Worm (Caenorhabditis elegans) whole organism, L4 larva: ENCODE data around the gene C39D10.11.

Experiments
- D1046.2 ChIP-seq: fragments of 200-800 bp; sonication (Bioruptor generic); IDR thresholded peaks from 2 replicates; pipeline ENCODE4 v1.3.6; 2022; ENCODE audit warnings: missing genetic modification characterization, missing compliant biosample characterization
- F37D6.2 ChIP-seq: sonication (generic microtip); optimal IDR thresholded peaks from 2 replicates; lab custom pipeline; 2016; ENCODE audit warnings: mild to moderate bottlenecking, missing genetic modification characterization, missing compliant biosample characterization
- T26A8.4 ChIP-seq: fragments of 200-800 bp; sonication (Bioruptor generic); IDR thresholded peaks from 2 replicates; pipeline ENCODE4 v1.3.6; 2022; ENCODE audit warnings: missing genetic modification characterization, missing compliant biosample characterization
- Y105C5A.15 ChIP-seq: fragments of 200-800 bp; sonication (Bioruptor generic); IDR thresholded peaks from 2 replicates; pipeline ENCODE4 v1.3.6; 2022; ENCODE audit warnings: missing genetic modification characterization, missing compliant biosample characterization
- Y48G9A.11 ChIP-seq: fragments of 200-800 bp; sonication (Bioruptor generic); IDR thresholded peaks from 2 replicates; pipeline ENCODE4 v1.3.6; 2022; ENCODE audit warnings: missing genetic modification reagents, missing genetic modification characterization, missing compliant biosample characterization
- Y75B8A.6 ChIP-seq: fragments of 200-800 bp; sonication (Bioruptor generic); IDR thresholded peaks from 2 replicates; pipeline ENCODE4 v1.3.6; 2022; ENCODE audit warnings: missing genetic modification reagents, missing genetic modification characterization, missing compliant biosample characterization
- ama-1 ChIP-seq: fragments of 150-350 bp; optimal IDR thresholded peaks from 2 replicates; lab custom pipeline; 2014; ENCODE audit warnings: inconsistent platforms, mixed read lengths
- arid-1 ChIP-seq: fragments of 200-800 bp; sonication (Bioruptor generic); conservative IDR thresholded peaks from 2 replicates; pipeline ENCODE4 v1.3.6; 2022; ENCODE audit warnings: missing genetic modification reagents, missing genetic modification characterization, missing compliant biosample characterization
- ceh-20 ChIP-seq: fragments of 200-800 bp; sonication (Bioruptor generic); IDR thresholded peaks from 2 replicates; pipeline ENCODE4 v1.3.6; 2022; ENCODE audit warnings: missing genetic modification reagents, missing genetic modification characterization, missing compliant biosample characterization
- ces-1 ChIP-seq: fragments of 150-350 bp; sonication (generic microtip); optimal IDR thresholded peaks from 4 replicates; lab custom pipeline; 2014; ENCODE audit warnings: missing biosample characterization, missing genetic modification reagents, missing genetic modification characterization
- cey-2 ChIP-seq: sonication (generic microtip); optimal IDR thresholded peaks from 3 replicates; lab custom pipeline; 2017; ENCODE audit warnings: missing genetic modification characterization, mild to moderate bottlenecking, missing compliant biosample characterization, antibody characterized with exemption, borderline replicate concordance; ENCODE audit not compliant: insufficient read depth
- daf-16 ChIP-seq, 3 experiments: sonication (generic microtip); optimal IDR thresholded peaks; 2 replicates each; lab custom pipeline; 2016 to 2017; ENCODE audit warnings: missing genetic modification characterization in 3 of 3, missing genetic modification reagents in 3 of 3, mild to moderate bottlenecking in 2 of 3, missing compliant biosample characterization in 2 of 3, missing biosample characterization in 1 of 3, moderate library complexity in 1 of 3
- daf-8 ChIP-seq: fragments of 200-800 bp; sonication (Bioruptor generic); IDR thresholded peaks from 2 replicates; pipeline ENCODE4 v1.3.6; 2022; ENCODE audit warnings: missing genetic modification characterization, missing compliant biosample characterization
- fkh-10 ChIP-seq: fragments of 150-350 bp; optimal IDR thresholded peaks from 2 replicates; lab custom pipeline; 2014; ENCODE audit warnings: missing biosample characterization, missing genetic modification reagents, missing genetic modification characterization
- fos-1 ChIP-seq: fragments of 150-350 bp; optimal IDR thresholded peaks from 2 replicates; lab custom pipeline; 2014; ENCODE audit warnings: missing biosample characterization, missing genetic modification characterization
- gei-8 ChIP-seq: fragments of 200-800 bp; sonication (Bioruptor generic); optimal IDR thresholded peaks from 2 replicates; lab custom pipeline; 2018; ENCODE audit warnings: mild to moderate bottlenecking, missing genetic modification characterization, missing compliant biosample characterization
- hif-1 ChIP-seq, 2 experiments: sonication (generic microtip); optimal IDR thresholded peaks; 2 replicates each; lab custom pipeline; 2016 to 2017; ENCODE audit warnings: missing compliant biosample characterization in 2 of 2, missing genetic modification characterization in 2 of 2, missing genetic modification reagents in 2 of 2, missing genotype in 2 of 2, mild to moderate bottlenecking in 1 of 2
- hmg-1.1 ChIP-seq: fragments of 200-800 bp; sonication (Bioruptor generic); IDR thresholded peaks from 2 replicates; pipeline ENCODE4 v1.3.6; 2022; ENCODE audit warnings: missing genetic modification reagents, missing genetic modification characterization, missing compliant biosample characterization
- lin-13 ChIP-seq: fragments of 150-350 bp; optimal IDR thresholded peaks from 2 replicates; lab custom pipeline; 2014; ENCODE audit warnings: missing biosample characterization, missing genetic modification reagents, missing genetic modification characterization
- lin-29 ChIP-seq: fragments of 200-800 bp; sonication (Bioruptor generic); IDR thresholded peaks from 2 replicates; pipeline ENCODE4 v1.3.6; 2022; ENCODE audit warnings: missing genetic modification reagents, missing genetic modification characterization, missing compliant biosample characterization
- lin-38 ChIP-seq: fragments of 200-800 bp; sonication (Bioruptor generic); IDR thresholded peaks from 2 replicates; pipeline ENCODE4 v1.3.6; 2022; ENCODE audit warnings: missing genetic modification reagents, missing genetic modification characterization, missing compliant biosample characterization
- mes-2 ChIP-seq: sonication (generic microtip); optimal IDR thresholded peaks from 2 replicates; lab custom pipeline; 2016; ENCODE audit warnings: missing genotype, mild to moderate bottlenecking, missing genetic modification characterization, missing compliant biosample characterization; ENCODE audit not compliant: poor library complexity, severe bottlenecking
- nhr-10 ChIP-seq: fragments of 150-350 bp; optimal IDR thresholded peaks from 2 replicates; lab custom pipeline; 2014; ENCODE audit warnings: missing biosample characterization, missing genetic modification characterization
- nhr-102 ChIP-seq: sonication (generic microtip); optimal IDR thresholded peaks from 2 replicates; lab custom pipeline; 2016; ENCODE audit warnings: mild to moderate bottlenecking, missing genetic modification characterization, moderate library complexity, missing compliant biosample characterization
- nhr-111 ChIP-seq: fragments of 200-800 bp; sonication (Bioruptor generic); optimal IDR thresholded peaks from 2 replicates; lab custom pipeline; 2018; ENCODE audit warnings: mild to moderate bottlenecking, missing genetic modification characterization, missing compliant biosample characterization
- nhr-25 ChIP-seq: sonication (generic microtip); optimal IDR thresholded peaks from 2 replicates; lab custom pipeline; 2017; ENCODE audit warnings: missing genetic modification characterization, mild to moderate bottlenecking, missing compliant biosample characterization, antibody characterized with exemption, moderate library complexity, borderline replicate concordance; ENCODE audit not compliant: insufficient read depth
- nhr-28 ChIP-seq: fragments of 150-350 bp; optimal IDR thresholded peaks from 2 replicates; lab custom pipeline; 2014; ENCODE audit warnings: missing biosample characterization, missing genetic modification characterization
- nhr-6 ChIP-seq: fragments of 150-350 bp; optimal IDR thresholded peaks from 2 replicates; lab custom pipeline; 2014; ENCODE audit warnings: missing biosample characterization, missing genetic modification characterization
- nhr-76 ChIP-seq: fragments of 150-350 bp; optimal IDR thresholded peaks from 2 replicates; lab custom pipeline; 2014; ENCODE audit warnings: missing biosample characterization, missing genetic modification characterization
- php-3 ChIP-seq: fragments of 200-800 bp; sonication (Bioruptor generic); IDR thresholded peaks from 2 replicates; pipeline ENCODE4 v1.3.6; 2022; ENCODE audit warnings: missing genetic modification reagents, missing genetic modification characterization, missing compliant biosample characterization
- saeg-2 ChIP-seq: fragments of 200-800 bp; sonication (Bioruptor generic); IDR thresholded peaks from 2 replicates; pipeline ENCODE4 v1.3.6; 2022; ENCODE audit warnings: missing genetic modification reagents, missing genetic modification characterization, missing compliant biosample characterization
- snpc-1.2 ChIP-seq: fragments of 200-800 bp; sonication (Bioruptor generic); IDR thresholded peaks from 2 replicates; pipeline ENCODE4 v1.3.6; 2022; ENCODE audit warnings: missing genetic modification reagents, missing genetic modification characterization, missing compliant biosample characterization
- spr-3 ChIP-seq: fragments of 200-800 bp; sonication (Bioruptor generic); optimal IDR thresholded peaks from 2 replicates; lab custom pipeline; 2018; ENCODE audit warnings: mild to moderate bottlenecking, missing genetic modification characterization, missing compliant biosample characterization
- unc-62 ChIP-seq, 3 experiments: fragments of 150-350 bp in 1 of 3; sonication (generic microtip); optimal IDR thresholded peaks in 2 of 3; peaks in 1 of 3; 1 replicate in 1 of 3; 2 replicates in 2 of 3; lab custom pipeline; 2014 to 2017; ENCODE audit warnings: missing biosample characterization in 3 of 3, missing genetic modification characterization in 3 of 3, missing genetic modification reagents in 3 of 3, missing genotype in 1 of 3
- vab-7 ChIP-seq: fragments of 200-800 bp; sonication (Bioruptor generic); IDR thresholded peaks from 2 replicates; pipeline ENCODE4 v1.3.6; 2022; ENCODE audit warnings: missing genetic modification reagents, missing genetic modification characterization, missing compliant biosample characterization
- zag-1 ChIP-seq: fragments of 150-350 bp; optimal IDR thresholded peaks from 2 replicates; lab custom pipeline; 2014; ENCODE audit warnings: missing biosample characterization, missing genetic modification characterization

Gene C39D10.11

DNA sequence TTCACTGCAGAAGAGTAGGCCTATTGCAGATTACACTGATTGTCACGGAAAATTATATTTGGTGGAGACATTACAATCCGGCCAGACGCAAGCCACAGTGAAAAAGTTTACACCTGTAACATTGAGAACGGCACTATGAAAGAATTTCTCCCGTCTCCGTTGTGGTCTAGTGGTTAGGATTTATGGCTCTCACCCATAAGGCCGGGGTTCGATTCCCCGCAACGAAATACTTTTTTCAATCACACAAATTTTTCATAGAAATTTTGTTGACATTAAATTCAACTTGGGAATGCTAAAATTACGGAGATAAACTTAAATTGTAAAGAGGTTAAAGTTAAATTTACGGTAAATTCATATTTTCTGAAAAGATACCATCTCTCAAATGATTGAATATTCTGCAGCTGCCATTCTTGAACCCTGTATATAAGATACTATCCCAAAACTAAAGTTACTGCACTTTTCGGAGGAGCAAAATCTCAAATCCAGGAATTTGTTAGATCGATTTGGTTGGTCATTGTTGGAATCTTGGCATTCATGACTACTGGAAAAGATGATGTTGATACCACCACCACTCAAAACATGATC, 3.4 kb downstream of the C39D10.11 start, which contains the start of gene C39D10.1 (continued):
- TF ChIP-seq nhr-25 (tag; lab: Kevin White, UChicago) (no peak), spr-3 (GFP tag; lab: Kevin White, UChicago) (no peak), lin-29 (GFP tag; lab: Robert Waterston, UW) (no peak), hmg-1.1 (GFP tag; lab: Robert Waterston, UW) (peak; percentile 37; the same call in 1 of the 2 replicates), lin-13 (GFP tag; lab: Kevin White, UChicago) (peak; percentile 5), nhr-28 (tag; lab: Kevin White, UChicago) (peak; percentile 12), Y75B8A.6 (0 out of 2 replicates have a peak, but pooled peaks have one; percentile 26), lin-38 (GFP tag; lab: Robert Waterston, UW) (no peak; the same call in none of the 2 replicates), nhr-111 (no peak), vab-7 (GFP tag; lab: Robert Waterston, UW) (peak; percentile 79)

DNA sequence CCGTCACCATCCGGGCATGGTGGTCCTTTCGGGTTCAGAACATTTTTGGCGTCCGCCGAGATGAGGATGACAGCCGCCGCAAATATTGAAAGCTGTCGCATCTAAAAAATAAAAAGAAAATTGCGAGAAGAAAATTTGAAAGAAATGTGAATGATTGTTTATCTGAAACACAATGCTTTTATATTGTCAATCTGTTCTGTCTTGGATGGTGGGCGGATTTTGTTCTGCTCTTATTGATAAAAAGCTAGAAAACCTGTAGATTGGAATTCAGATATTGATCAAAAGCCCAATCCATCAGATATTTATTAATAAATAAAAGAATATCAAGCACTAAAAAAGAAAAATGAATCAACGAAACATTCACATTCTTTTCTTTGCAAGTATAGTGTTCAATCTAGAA, 10.8 kb downstream of the C39D10.11 start, which contains the start of gene C39D10.7:
TSS of gene C39D10.7 (minus strand) at position 101 of the 400 bp plus-strand sequence.
- TF ChIP-seq fos-1 = no peak
- TF ChIP-seq unc-62 (GFP tag; optimal IDR thresholded peaks at IDR 0.05 in 1 of 2; lab: Kevin White, UChicago) = peak in 1 of 2 experiments; percentile 78
- no peak for TF ChIP-seq unc-62 (tag; optimal IDR thresholded peaks at IDR 0.05; lab: Kevin White, UChicago)

DNA sequence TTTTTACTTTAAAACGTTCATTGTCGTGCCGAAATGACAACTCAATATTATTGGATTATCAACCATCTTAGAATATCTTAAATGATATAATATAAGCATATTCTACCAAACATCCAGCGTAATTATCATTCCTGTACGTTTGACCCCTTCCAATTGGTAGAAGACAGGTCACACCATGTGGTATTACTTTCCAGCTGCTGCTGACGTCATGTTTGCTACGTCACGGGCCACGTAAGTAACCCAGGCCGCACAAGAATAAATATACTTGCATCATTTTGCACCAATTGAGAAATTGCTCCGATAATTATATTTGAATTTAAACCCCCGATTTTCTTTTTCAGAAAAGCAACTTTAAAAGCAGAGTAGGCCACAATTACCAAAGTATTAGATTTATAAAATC, 12.5 kb downstream of the C39D10.11 start:
- TF ChIP-seq F37D6.2 (tag; lab: Kevin White, UChicago) = no peak

DNA sequence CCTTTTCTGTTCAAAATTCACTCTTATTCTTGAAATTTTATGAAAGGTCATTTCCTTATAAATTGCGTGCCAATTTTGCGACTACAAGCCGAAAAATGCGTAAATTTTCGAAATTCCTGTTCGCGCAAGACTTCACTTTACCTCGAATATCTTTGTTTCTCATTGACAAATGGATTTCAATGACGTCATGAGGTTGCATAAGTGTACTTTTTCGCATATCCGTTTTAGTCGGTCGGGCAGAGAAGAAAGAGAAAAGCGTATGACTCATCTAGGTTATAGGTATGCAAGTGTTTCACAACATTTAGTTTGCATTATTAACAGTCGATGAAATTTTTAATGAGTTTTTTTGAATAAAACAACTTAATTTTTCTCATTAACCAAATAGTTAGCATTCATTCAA, 13.0 kb downstream of the C39D10.11 start:
- TF ChIP-seq hif-1 (tag; optimal IDR thresholded peaks at IDR 0.05; lab: Kevin White, UChicago) (no peak), daf-8 (GFP tag; lab: Robert Waterston, UW) (no peak), Y48G9A.11 (no peak), daf-16 (GFP tag; optimal IDR thresholded peaks at IDR 0.05; lab: Kevin White, UChicago) (no peak), daf-16 (tag; optimal IDR thresholded peaks at IDR 0.05; lab: Kevin White, UChicago) (no peak), nhr-102 (tag; lab: Kevin White, UChicago) (no peak), zag-1 (tag; lab: Kevin White, UChicago) (no peak), cey-2 (tag; lab: Kevin White, UChicago) (no peak), fkh-10 (GFP tag; lab: Kevin White, UChicago) (no peak), saeg-2 (no peak), ces-1 (GFP tag; lab: Kevin White, UChicago) (no peak)

DNA sequence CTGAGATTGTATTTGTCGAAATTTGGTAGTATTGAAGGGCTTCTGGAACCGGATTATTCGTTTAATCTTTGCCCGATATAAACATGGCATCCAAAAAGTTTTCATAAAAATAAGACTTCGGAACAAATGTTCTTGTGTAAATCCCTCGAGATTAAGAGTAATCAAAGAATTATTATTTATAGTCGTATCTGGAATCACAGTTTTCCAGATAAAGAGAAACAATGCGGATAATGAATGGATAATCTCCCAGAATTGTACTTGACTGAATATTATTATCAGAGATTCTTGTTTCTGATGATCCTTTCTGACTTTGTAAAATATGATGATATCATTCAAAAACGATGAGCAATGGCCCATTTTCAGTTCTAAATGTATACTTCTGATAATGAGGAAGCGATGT, 18.1 kb downstream of the C39D10.11 start:
- TF ChIP-seq arid-1 (GFP tag; lab: Robert Waterston, UW) (no peak), lin-38 (GFP tag; lab: Robert Waterston, UW) (no peak), T26A8.4 (GFP tag; lab: Robert Waterston, UW) (no peak), Y75B8A.6 (no peak), cey-2 (tag; lab: Kevin White, UChicago) (no peak), ama-1 (lab: Kevin White, UChicago) (no peak), nhr-6 (tag; lab: Kevin White, UChicago) (no peak), nhr-10 (tag; lab: Kevin White, UChicago) (no peak), D1046.2 (GFP tag; lab: Robert Waterston, UW) (no peak), Y48G9A.11 (no peak), ceh-20 (no peak), fkh-10 (GFP tag; lab: Kevin White, UChicago) (no peak), nhr-76 (tag; lab: Kevin White, UChicago) (no peak), mes-2 (tag; lab: Kevin White, UChicago) (no peak), gei-8 (GFP tag; lab: Kevin White, UChicago) (no peak), snpc-1.2 (no peak), Y105C5A.15 (GFP tag; lab: Robert Waterston, UW) (no peak), php-3 (GFP tag; lab: Robert Waterston, UW) (no peak)
- TF ChIP-seq, all 104 proteins: peak for 0
